Worm (Caenorhabditis elegans) whole organism, young adult: ENCODE data around the gene spig-9.

Experiments used
- F52B5.7 ChIP-seq: sonication (generic microtip); optimal IDR thresholded peaks from 2 replicates; lab custom pipeline; 2016; ENCODE audit warnings: mild to moderate bottlenecking, missing genetic modification characterization, missing compliant biosample characterization
- attf-3 ChIP-seq: fragments of 200-800 bp; sonication (Bioruptor generic); conservative IDR thresholded peaks from 2 replicates; pipeline ENCODE4 v1.3.6; 2022; ENCODE audit warnings: missing genetic modification reagents, missing genetic modification characterization, missing compliant biosample characterization
- egl-44 ChIP-seq: fragments of 200-800 bp; sonication (Bioruptor generic); IDR thresholded peaks from 2 replicates; pipeline ENCODE4 v1.3.6; 2022; ENCODE audit warnings: missing genetic modification reagents, missing genetic modification characterization, missing compliant biosample characterization
- him-1 ChIP-seq: sonication (generic microtip); optimal IDR thresholded peaks from 2 replicates; lab custom pipeline; 2016; ENCODE audit warnings: missing genotype, missing genetic modification reagents, missing genetic modification characterization, missing compliant biosample characterization
- lin-26 ChIP-seq: fragments of 200-800 bp; sonication (Bioruptor generic); IDR thresholded peaks from 2 replicates; pipeline ENCODE4 v1.3.6; 2022; ENCODE audit warnings: missing genetic modification reagents, missing genetic modification characterization, missing compliant biosample characterization
- nfya-2 ChIP-seq: fragments of 200-800 bp; sonication (Bioruptor generic); IDR thresholded peaks from 2 replicates; pipeline ENCODE4 v1.3.6; 2022; ENCODE audit warnings: missing genetic modification reagents, missing genetic modification characterization, missing compliant biosample characterization
- nhr-179 ChIP-seq: sonication (generic microtip); optimal IDR thresholded peaks from 2 replicates; lab custom pipeline; 2016; ENCODE audit warnings: mild to moderate bottlenecking, missing genetic modification characterization, missing compliant biosample characterization
- pha-4 ChIP-seq: fragments of 150-350 bp; sonication (generic microtip); optimal IDR thresholded peaks from 2 replicates; lab custom pipeline; 2014; ENCODE audit warnings: missing biosample characterization, missing genetic modification reagents, missing genetic modification characterization
- sea-2 ChIP-seq: fragments of 200-800 bp; sonication (Bioruptor generic); IDR thresholded peaks from 2 replicates; pipeline ENCODE4 v1.3.6; 2022; ENCODE audit warnings: missing genetic modification characterization, missing compliant biosample characterization
- unc-62 ChIP-seq: fragments of 150-350 bp; optimal IDR thresholded peaks from 2 replicates; lab custom pipeline; 2014; ENCODE audit warnings: missing biosample characterization, missing genetic modification reagents, missing genetic modification characterization

DNA sequence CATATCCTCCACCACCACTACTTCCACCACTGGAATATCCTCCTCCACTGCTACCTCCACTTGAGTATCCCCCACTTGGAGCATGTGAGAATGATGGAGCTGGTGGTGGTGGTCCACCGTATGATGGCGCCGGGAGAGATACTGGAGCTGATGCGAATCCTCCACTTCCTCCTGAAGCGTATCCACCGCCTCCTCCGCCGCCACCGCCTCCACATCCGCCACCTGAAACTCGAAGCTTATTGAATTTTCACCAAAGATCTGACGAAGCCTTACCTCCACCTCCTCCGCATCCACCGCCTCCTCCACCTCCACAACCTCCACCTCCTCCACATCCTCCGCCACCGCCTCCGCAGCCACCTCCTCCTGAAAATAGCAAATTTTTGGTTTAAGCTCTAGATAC lies 48.9 kb downstream of the spig-9 start:
- TF ChIP-seq unc-62 = no peak
- TF ChIP-seq him-1 (tag; lab: Kevin White, UChicago) = no peak
- TF ChIP-seq lin-26 (GFP tag; lab: Robert Waterston, UW) = no peak
- TF ChIP-seq F52B5.7 (tag; lab: Kevin White, UChicago) = no peak
- TF ChIP-seq sea-2 = no peak
- no peak for TF ChIP-seq egl-44 (GFP tag; lab: Robert Waterston, UW)
- no peak for TF ChIP-seq attf-3 (GFP tag; lab: Robert Waterston, UW)
- TF ChIP-seq nhr-179 = no peak
- TF ChIP-seq pha-4 = no peak
- no peak for TF ChIP-seq nfya-2 (GFP tag; lab: Robert Waterston, UW)
